Fruit fly (Drosophila melanogaster): ENCODE results near the gene CG7963.

CG7963 gene

DNA sequence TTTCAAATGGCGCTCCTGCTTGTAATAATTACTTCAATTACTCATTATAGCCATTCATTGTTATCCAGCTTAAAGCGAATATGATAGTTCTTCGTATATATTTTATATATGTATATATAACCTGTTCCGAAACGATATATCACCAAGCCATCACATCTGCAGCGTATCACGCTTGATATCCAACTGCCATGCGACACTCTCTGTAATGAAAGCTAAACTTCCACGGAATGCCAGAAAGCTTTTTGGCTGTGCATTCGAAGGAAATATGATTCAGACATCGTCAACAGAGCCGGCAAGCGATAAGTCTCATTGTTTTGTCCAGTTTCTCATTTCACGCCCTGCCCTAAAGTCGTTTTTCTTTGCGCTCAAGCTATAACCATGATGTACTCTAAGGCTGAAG is 4.6 kb upstream of the CG7963 start:
- TF ChIP-seq CTCF (optimal IDR thresholded peaks at IDR 0.05) (no peak), CG8478 (optimal IDR thresholded peaks at IDR 0.05) (no peak)

DNA sequence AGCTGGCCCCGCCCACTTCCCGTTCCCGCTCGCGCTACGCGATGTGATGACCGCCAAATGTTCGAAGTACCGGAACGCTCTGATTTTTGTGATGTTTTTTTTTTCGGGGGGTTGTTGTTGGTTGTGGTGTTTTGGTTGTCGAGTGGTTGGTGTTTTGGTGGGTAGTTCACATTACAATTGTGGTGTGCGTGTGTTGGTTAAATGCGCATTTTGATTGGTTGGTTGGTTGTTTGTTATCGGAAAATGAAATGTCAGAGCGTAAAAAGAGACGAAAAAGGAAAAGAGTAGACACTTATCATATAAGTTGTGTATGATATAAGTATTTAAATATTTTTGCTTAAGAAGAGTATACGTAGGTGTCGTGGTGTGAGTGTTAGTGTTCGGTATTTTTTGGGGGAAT is 5.9 kb downstream of the CG7963 start:
- TF ChIP-seq CG8478 (optimal IDR thresholded peaks at IDR 0.05) (no peak), CTCF (optimal IDR thresholded peaks at IDR 0.05) (no peak)

DNA sequence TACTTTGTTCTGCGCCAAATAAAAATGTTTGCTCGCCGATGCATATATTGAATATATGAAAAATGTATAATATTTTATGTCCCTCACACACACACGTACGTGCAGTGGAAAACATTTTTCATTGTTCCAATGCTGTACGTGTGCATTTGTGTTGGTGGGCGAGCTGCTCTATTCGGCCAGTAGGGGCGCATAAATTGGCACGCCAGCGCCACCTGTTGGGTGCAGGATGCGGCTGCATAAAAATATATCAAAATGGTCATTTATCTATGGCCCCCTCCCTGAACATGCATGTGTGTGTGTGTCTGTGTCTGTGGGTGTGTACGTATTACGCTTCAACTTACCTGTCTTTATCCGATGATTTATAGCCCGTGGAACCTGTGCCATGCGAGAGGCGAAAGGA is 27.0 kb downstream of the CG7963 start:
- TF ChIP-seq CTCF (optimal IDR thresholded peaks at IDR 0.05) = peak; percentile 85 to 87
- TF ChIP-seq CG8478 (optimal IDR thresholded peaks at IDR 0.05) = no peak

Data from S2 (cell line).